Fruit fly (Drosophila melanogaster): ENCODE data around the gene ND-15.

ND-15 gene

DNA sequence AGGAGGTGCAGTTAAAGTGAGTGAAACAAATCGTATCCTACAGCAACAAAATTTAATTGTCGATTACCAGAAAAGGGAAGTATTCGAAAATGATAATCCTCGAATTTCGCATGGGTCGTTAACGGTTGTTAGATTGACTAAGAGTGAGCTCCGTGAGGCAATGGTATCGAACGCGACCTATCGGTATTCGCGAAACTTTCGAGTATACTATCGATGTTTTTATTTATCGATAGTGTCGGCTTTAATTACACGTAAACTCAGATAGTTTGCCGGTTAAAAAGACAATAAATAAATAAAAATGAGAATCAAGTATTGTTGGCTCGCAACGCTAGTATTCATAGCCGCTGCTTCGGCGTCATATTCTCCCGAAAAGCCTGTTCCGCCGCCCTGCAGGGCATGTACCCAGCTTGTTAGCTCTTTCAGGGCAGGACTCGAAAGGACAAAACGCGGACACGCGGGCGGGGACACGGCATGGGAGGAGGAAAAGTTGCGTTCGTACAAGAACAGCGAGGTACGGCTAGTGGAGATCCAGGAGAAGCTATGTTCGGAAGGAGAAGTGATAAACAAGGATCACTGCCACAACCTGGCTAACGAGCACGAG, 12.3 kb upstream of the ND-15 start, which contains the start of gene Creld (continued):
- no peak for TF ChIP-seq NC2α (GFP tag; optimal IDR thresholded peaks at IDR 0.05)
- TF ChIP-seq fd102C (GFP tag; optimal IDR thresholded peaks at IDR 0.05), result no peak
- TF ChIP-seq Eip74EF (GFP tag; optimal IDR thresholded peaks at IDR 0.05), result no peak
- peak; percentile 29 for TF ChIP-seq CG4854 (GFP tag; optimal IDR thresholded peaks at IDR 0.05)
- TF ChIP-seq sug (tag; optimal IDR thresholded peaks at IDR 0.05), result no peak
- no peak for TF ChIP-seq cato (GFP tag; optimal IDR thresholded peaks at IDR 0.05; ENCODE audit: borderline replicate concordance)
- no peak for TF ChIP-seq CG15073 (GFP tag; optimal IDR thresholded peaks at IDR 0.05)
- no peak for TF ChIP-seq pum (GFP tag; optimal IDR thresholded peaks at IDR 0.05)
- TF ChIP-seq zen2 (GFP tag; IDR thresholded peaks at IDR 0.05; ENCODE audit: partially characterized antibody), result peak; percentile 100
- no peak for TF ChIP-seq Deaf1 (tag; optimal IDR thresholded peaks at IDR 0.05)
- TF ChIP-seq CG10462 (GFP tag; optimal IDR thresholded peaks at IDR 0.05), result no peak
- no peak for TF ChIP-seq dan (GFP tag; IDR thresholded peaks at IDR 0.05)
- no peak for TF ChIP-seq cas (GFP tag; IDR thresholded peaks at IDR 0.05)
- TF ChIP-seq CG8924 (tag; optimal IDR thresholded peaks at IDR 0.05), result no peak
- TF ChIP-seq tll (GFP tag; optimal IDR thresholded peaks at IDR 0.05), result no peak
- no peak for TF ChIP-seq wek (GFP tag; optimal IDR thresholded peaks at IDR 0.05)
- no peak for TF ChIP-seq CG17359 (tag; optimal IDR thresholded peaks at IDR 0.05)
- TF ChIP-seq ken (GFP tag; IDR thresholded peaks at IDR 0.05), result no peak
- no peak for TF ChIP-seq CG1603 (tag; optimal IDR thresholded peaks at IDR 0.05)
- TF ChIP-seq TFAM (GFP tag; optimal IDR thresholded peaks at IDR 0.05), result no peak
- no peak for TF ChIP-seq CG17829 (tag; optimal IDR thresholded peaks at IDR 0.05)
- no peak for TF ChIP-seq CG10543 (GFP tag; optimal IDR thresholded peaks at IDR 0.05)
- no peak for TF ChIP-seq Spps (tag; optimal IDR thresholded peaks at IDR 0.05)
- TF ChIP-seq CG18011 (GFP tag; optimal IDR thresholded peaks at IDR 0.05), result no peak
- no peak for TF ChIP-seq CG10366 (GFP tag; IDR thresholded peaks at IDR 0.05)
- TF ChIP-seq CG2120 (GFP tag; optimal IDR thresholded peaks at IDR 0.05), result peak; percentile 9
- TF ChIP-seq stc (GFP tag; IDR thresholded peaks at IDR 0.05), result no peak
- TF ChIP-seq ewg (GFP tag; optimal IDR thresholded peaks at IDR 0.05), result no peak
- TF ChIP-seq NfI (GFP tag; optimal IDR thresholded peaks at IDR 0.05), result no peak
- peak; percentile 100 for TF ChIP-seq CG42726 (GFP tag; IDR thresholded peaks at IDR 0.05; ENCODE audit: partially characterized antibody)
- TF ChIP-seq CG7839 (tag; optimal IDR thresholded peaks at IDR 0.05), result no peak
- no peak for TF ChIP-seq Chrac-16 (GFP tag; optimal IDR thresholded peaks at IDR 0.05)
- TF ChIP-seq Dbx (GFP tag; IDR thresholded peaks at IDR 0.05), result peak; percentile 51; the same call in 1 of the 3 replicates
- peak; percentile 99 for TF ChIP-seq nerfin-2 (GFP tag; IDR thresholded peaks at IDR 0.05; ENCODE audit: partially characterized antibody)
- TF ChIP-seq CG31388 (GFP tag; optimal IDR thresholded peaks at IDR 0.05), result no peak
- no peak for TF ChIP-seq Dfd (GFP tag; optimal IDR thresholded peaks at IDR 0.05)
- TF ChIP-seq Pdp1 (GFP tag; optimal IDR thresholded peaks at IDR 0.05), result peak in 1 of 2 experiments; percentile 34
- TF ChIP-seq ap (GFP tag; IDR thresholded peaks at IDR 0.05), result no peak
- TF ChIP-seq CG2875 (GFP tag; optimal IDR thresholded peaks at IDR 0.05), result no peak
- TF ChIP-seq sc (optimal IDR thresholded peaks at IDR 0.05), result no peak
- TF ChIP-seq sc (GFP tag; optimal IDR thresholded peaks at IDR 0.05), result no peak
- no peak for TF ChIP-seq CG6254 (GFP tag; optimal IDR thresholded peaks at IDR 0.05)
- TF ChIP-seq bigmax (GFP tag; optimal IDR thresholded peaks at IDR 0.05), result peak; percentile 16
- peak; percentile 44 for TF ChIP-seq CG18262 (tag; optimal IDR thresholded peaks at IDR 0.05)
- no peak for TF ChIP-seq usp (GFP tag; optimal IDR thresholded peaks at IDR 0.05)
- no peak for TF ChIP-seq al (GFP tag; IDR thresholded peaks at IDR 0.05)
- no peak for TF ChIP-seq chm (GFP tag; IDR thresholded peaks at IDR 0.05)
- TF ChIP-seq pita (GFP tag; optimal IDR thresholded peaks at IDR 0.05), result peak; percentile 47
- TF ChIP-seq crol (GFP tag; IDR thresholded peaks at IDR 0.05), result no peak
- TF ChIP-seq CG15696 (tag; optimal IDR thresholded peaks at IDR 0.05), result no peak
